Fruit fly (Drosophila melanogaster) whole organism: ENCODE data around the gene Acyp.

Source experiments
- CG8478 ChIP-seq: fragments of >200 bp; optimal IDR thresholded peaks from 2 replicates; lab custom pipeline; 2018; ENCODE audit warnings: inconsistent platforms
- Dll ChIP-seq: fragments of >200 bp; optimal IDR thresholded peaks from 2 replicates; lab custom pipeline; 2017
- EcR ChIP-seq, 2 experiments: fragments of >200 bp; optimal IDR thresholded peaks; 2 replicates each; lab custom pipeline; 2017; ENCODE audit warnings: missing biosample characterization in 2 of 2, missing genetic modification characterization in 2 of 2, missing genetic modification reagents in 2 of 2
- pan ChIP-seq: fragments of >200 bp; optimal IDR thresholded peaks from 2 replicates; lab custom pipeline; 2017
- psq ChIP-seq: fragments of >200 bp; optimal IDR thresholded peaks from 2 replicates; lab custom pipeline; 2017
- usp ChIP-seq: fragments of >200 bp; optimal IDR thresholded peaks from 2 replicates; lab custom pipeline; 2017; ENCODE audit warnings: missing biosample characterization, missing genetic modification characterization, mixed read lengths

DNA sequence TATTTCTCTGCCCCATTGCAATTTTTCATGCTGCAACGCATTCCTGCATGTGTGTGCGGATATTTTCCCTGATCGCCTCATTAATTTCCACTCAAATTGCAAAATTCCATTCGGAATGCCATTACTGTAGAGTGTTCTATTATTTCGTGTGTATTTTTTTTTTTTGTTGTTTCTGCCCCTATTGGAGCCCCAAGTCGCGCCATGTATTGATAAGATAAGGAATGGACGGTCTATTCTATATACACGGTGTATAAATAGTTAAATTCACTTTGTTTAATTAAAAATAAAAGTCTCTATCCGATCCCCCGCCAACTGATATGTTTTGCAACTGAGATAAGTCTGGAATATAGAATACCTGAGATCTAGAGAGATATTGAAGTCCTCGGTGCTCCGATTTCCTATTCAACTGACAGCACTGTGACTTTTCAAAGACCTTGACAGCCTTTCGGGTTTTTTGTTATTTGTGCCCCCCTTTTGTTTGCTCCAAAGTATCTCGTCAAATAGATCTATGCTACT is 30.4 kb upstream of the Acyp start:
- TF ChIP-seq usp (GFP tag; lab: Kevin White, UChicago) (no peak), pan (lab: Kevin White, UChicago) (no peak), EcR (GFP tag; optimal IDR thresholded peaks at IDR 0.05; lab: Kevin White, UChicago) (no peak), CG8478 (lab: Kevin White, UChicago) (no peak), Dll (lab: Kevin White, UChicago) (no peak), psq (lab: Kevin White, UChicago) (no peak)
